Worm (Caenorhabditis elegans): ENCODE results near the gene Y46G5A.38.

DNA sequence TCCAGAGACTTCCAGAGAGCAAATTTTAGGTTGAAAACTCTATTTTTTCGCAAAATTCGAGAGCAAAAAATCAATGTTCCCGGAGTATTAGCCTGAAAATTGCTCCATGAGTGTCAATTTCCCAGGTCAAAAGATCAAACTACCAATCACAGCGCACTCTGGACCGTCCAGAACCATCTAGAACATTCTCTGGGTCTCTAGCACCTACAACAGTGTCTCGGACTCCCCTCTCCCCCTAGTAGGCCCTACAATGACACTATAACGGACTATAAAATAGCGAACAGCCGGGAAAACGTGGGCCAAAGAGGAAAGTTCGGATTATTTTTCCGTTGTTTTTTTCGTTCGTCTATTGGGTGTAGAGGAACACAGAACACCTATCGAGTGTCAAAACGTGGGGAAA is 27.5 kb upstream of the Y46G5A.38 start:
- TF ChIP-seq mep-1 (tag; optimal IDR thresholded peaks at IDR 0.05) = no peak
- no peak for TF ChIP-seq nhr-28 (tag; optimal IDR thresholded peaks at IDR 0.05)
- no peak for TF ChIP-seq mab-5 (tag; optimal IDR thresholded peaks at IDR 0.05)
- TF ChIP-seq lin-13 (tag; optimal IDR thresholded peaks at IDR 0.05) = no peak
- TF ChIP-seq nhr-76 (tag; optimal IDR thresholded peaks at IDR 0.05) = no peak
- TF ChIP-seq nhr-237 (tag; optimal IDR thresholded peaks at IDR 0.05) = no peak
- no peak for TF ChIP-seq snpc-4 (tag; optimal IDR thresholded peaks at IDR 0.05)
- TF ChIP-seq ceh-43 (GFP tag; optimal IDR thresholded peaks at IDR 0.05) = no peak
- no peak for TF ChIP-seq elt-1 (tag; optimal IDR thresholded peaks at IDR 0.05; ENCODE audit: borderline replicate concordance, insufficient read depth)
- TF ChIP-seq unc-39 (tag; optimal IDR thresholded peaks at IDR 0.05) = no peak
- no peak for TF ChIP-seq ces-1 (GFP tag; optimal IDR thresholded peaks at IDR 0.05)
- no peak for TF ChIP-seq hlh-1 (tag; optimal IDR thresholded peaks at IDR 0.05)
- no peak for TF ChIP-seq pha-4 (tag; optimal IDR thresholded peaks at IDR 0.05)
